Fruit fly (Drosophila melanogaster) whole organism, prepupa: ENCODE results near the gene unc-13-4A.

Experiments
- CG10631 ChIP-seq: fragments of 200-800 bp; sonication (Bioruptor generic); optimal IDR thresholded peaks from 2 replicates; lab custom pipeline; 2016; ENCODE audit warnings: missing biosample characterization, missing genetic modification characterization
- CG10669 ChIP-seq: fragments of 200-800 bp; sonication (Bioruptor generic); optimal IDR thresholded peaks from 3 replicates; lab custom pipeline; 2018; ENCODE audit warnings: missing biosample characterization, mild to moderate bottlenecking, missing genetic modification characterization, moderate library complexity
- CG11294 ChIP-seq: fragments of 200-800 bp; sonication (Bioruptor generic); IDR thresholded peaks from 2 replicates; pipeline ENCODE4 v1.3.6; 2022; ENCODE audit warnings: missing biosample characterization, missing genetic modification characterization
- CG11762 ChIP-seq: fragments of 200-800 bp; sonication (Bioruptor generic); optimal IDR thresholded peaks from 3 replicates; lab custom pipeline; 2016; ENCODE audit warnings: missing biosample characterization, missing genetic modification characterization; ENCODE audit not compliant: insufficient read depth
- CG11902 ChIP-seq: fragments of 200-800 bp; sonication (Bioruptor generic); optimal IDR thresholded peaks from 3 replicates; lab custom pipeline; 2016; ENCODE audit warnings: missing biosample characterization, missing genetic modification characterization
- CG16779 ChIP-seq: fragments of 200-800 bp; sonication (Bioruptor generic); optimal IDR thresholded peaks from 3 replicates; lab custom pipeline; 2017; ENCODE audit warnings: missing biosample characterization, mild to moderate bottlenecking, missing genetic modification characterization
- CG31627 ChIP-seq: fragments of 200-800 bp; sonication (Bioruptor generic); optimal IDR thresholded peaks from 3 replicates; lab custom pipeline; 2016; ENCODE audit warnings: missing biosample characterization, missing genetic modification characterization
- CG32006 ChIP-seq: fragments of 200-800 bp; sonication (Bioruptor generic); optimal IDR thresholded peaks from 3 replicates; lab custom pipeline; 2017; ENCODE audit warnings: missing biosample characterization, mild to moderate bottlenecking, missing genetic modification characterization
- CG34406 ChIP-seq: fragments of 200-800 bp; sonication (Bioruptor generic); optimal IDR thresholded peaks from 3 replicates; lab custom pipeline; 2016; ENCODE audit warnings: missing biosample characterization, missing genetic modification characterization
- CG3919 ChIP-seq: fragments of 200-800 bp; sonication (Bioruptor generic); optimal IDR thresholded peaks from 3 replicates; lab custom pipeline; 2016; ENCODE audit warnings: missing biosample characterization, missing genetic modification characterization
- CG4318 ChIP-seq: fragments of 200-800 bp; sonication (Bioruptor generic); optimal IDR thresholded peaks from 3 replicates; lab custom pipeline; 2017; ENCODE audit warnings: missing biosample characterization, mild to moderate bottlenecking, missing genetic modification characterization
- CG6276 ChIP-seq: fragments of 200-800 bp; sonication (Bioruptor generic); optimal IDR thresholded peaks from 2 replicates; lab custom pipeline; 2017; ENCODE audit warnings: missing biosample characterization, mild to moderate bottlenecking, missing genetic modification characterization
- CG6792 ChIP-seq: fragments of 200-800 bp; sonication (Bioruptor generic); optimal IDR thresholded peaks from 3 replicates; lab custom pipeline; 2016; ENCODE audit warnings: missing biosample characterization, missing genetic modification characterization
- CG6808 ChIP-seq: fragments of 200-800 bp; sonication (Bioruptor generic); optimal IDR thresholded peaks from 3 replicates; lab custom pipeline; 2017; ENCODE audit warnings: missing biosample characterization, missing genetic modification characterization, mild to moderate bottlenecking, moderate library complexity, missing genetic modification reagents
- CG6854 ChIP-seq: fragments of 200-800 bp; sonication (Bioruptor generic); optimal IDR thresholded peaks from 2 replicates; lab custom pipeline; 2017; ENCODE audit warnings: missing biosample characterization, mild to moderate bottlenecking, missing genetic modification characterization
- CG7368 ChIP-seq: fragments of 200-800 bp; sonication (Bioruptor generic); optimal IDR thresholded peaks from 3 replicates; lab custom pipeline; 2016; ENCODE audit warnings: missing biosample characterization, missing genetic modification characterization
- CG8119 ChIP-seq: fragments of 200-800 bp; sonication (Bioruptor generic); IDR thresholded peaks from 3 replicates; pipeline ENCODE4 v1.3.6; 2022; ENCODE audit warnings: missing biosample characterization, missing genetic modification characterization
- CG8319 ChIP-seq: fragments of 200-800 bp; sonication (Bioruptor generic); optimal IDR thresholded peaks from 3 replicates; lab custom pipeline; 2016; ENCODE audit warnings: missing biosample characterization, missing genetic modification characterization
- CG8632 ChIP-seq: fragments of 200-800 bp; sonication (Bioruptor generic); optimal IDR thresholded peaks from 3 replicates; lab custom pipeline; 2016; ENCODE audit warnings: missing biosample characterization, missing genetic modification characterization
- CG9139 ChIP-seq: fragments of 200-800 bp; sonication (Bioruptor generic); optimal IDR thresholded peaks from 3 replicates; lab custom pipeline; 2017; ENCODE audit warnings: missing biosample characterization, mild to moderate bottlenecking, missing genetic modification characterization
- Eip78C ChIP-seq: fragments of 200-800 bp; sonication (Bioruptor generic); peaks from one replicate; lab custom pipeline; 2016; ENCODE audit warnings: missing biosample characterization, missing genetic modification characterization
- Ets21C ChIP-seq: fragments of 200-800 bp; sonication (Bioruptor generic); optimal IDR thresholded peaks from 3 replicates; lab custom pipeline; 2016; ENCODE audit warnings: missing biosample characterization, missing genetic modification characterization
- Hr38 ChIP-seq: sonication (Bioruptor generic); optimal IDR thresholded peaks from 2 replicates; lab custom pipeline; 2016; ENCODE audit warnings: missing biosample characterization, missing genetic modification characterization
- Hr39 ChIP-seq: fragments of 200-800 bp; sonication (Bioruptor generic); optimal IDR thresholded peaks from 2 replicates; lab custom pipeline; 2016; ENCODE audit warnings: missing biosample characterization, missing genetic modification characterization
- Hr4 ChIP-seq: fragments of 200-800 bp; sonication (Bioruptor generic); optimal IDR thresholded peaks from 3 replicates; lab custom pipeline; 2016; ENCODE audit warnings: missing biosample characterization, missing genetic modification characterization
- Met ChIP-seq: fragments of 200-800 bp; sonication (Bioruptor generic); optimal IDR thresholded peaks from 3 replicates; lab custom pipeline; 2016; ENCODE audit warnings: missing biosample characterization, missing genetic modification characterization
- Smox ChIP-seq: fragments of 200-800 bp; sonication (Bioruptor generic); optimal IDR thresholded peaks from 3 replicates; lab custom pipeline; 2016; ENCODE audit warnings: missing biosample characterization, missing genetic modification characterization
- Sox102F ChIP-seq: fragments of 200-800 bp; sonication (Bioruptor generic); optimal IDR thresholded peaks from 2 replicates; lab custom pipeline; 2016; ENCODE audit warnings: missing biosample characterization, mild to moderate bottlenecking, missing genetic modification characterization
- Sox14 ChIP-seq: fragments of 200-800 bp; sonication (Bioruptor generic); optimal IDR thresholded peaks from 3 replicates; lab custom pipeline; 2016; ENCODE audit warnings: missing biosample characterization, missing genetic modification characterization
- Sox15 ChIP-seq: fragments of 200-800 bp; sonication (Bioruptor generic); optimal IDR thresholded peaks from 3 replicates; lab custom pipeline; 2016; ENCODE audit warnings: missing biosample characterization, missing genetic modification characterization
- achi ChIP-seq: fragments of 200-800 bp; sonication (Bioruptor generic); optimal IDR thresholded peaks from 3 replicates; lab custom pipeline; 2016; ENCODE audit warnings: missing biosample characterization, missing genetic modification characterization
- acj6 ChIP-seq: fragments of 200-800 bp; sonication (Bioruptor generic); optimal IDR thresholded peaks from 3 replicates; lab custom pipeline; 2016; ENCODE audit warnings: missing biosample characterization, missing genetic modification characterization
- cyc ChIP-seq: fragments of 200-800 bp; sonication (Bioruptor generic); optimal IDR thresholded peaks from 3 replicates; lab custom pipeline; 2016; ENCODE audit warnings: missing biosample characterization, missing genetic modification characterization
- dac ChIP-seq: fragments of 200-800 bp; sonication (Bioruptor generic); optimal IDR thresholded peaks from 2 replicates; lab custom pipeline; 2017; ENCODE audit warnings: missing biosample characterization, mild to moderate bottlenecking, missing genetic modification characterization
- dsx ChIP-seq: fragments of 200-800 bp; optimal IDR thresholded peaks from 3 replicates; lab custom pipeline; 2019; ENCODE audit warnings: missing biosample characterization, mild to moderate bottlenecking, missing genetic modification characterization, moderate library complexity; ENCODE audit not compliant: poor library complexity, severe bottlenecking
- eg ChIP-seq: fragments of 200-800 bp; sonication (Bioruptor generic); IDR thresholded peaks from 3 replicates; pipeline ENCODE4 v1.3.6; 2022; ENCODE audit warnings: missing biosample characterization, missing genetic modification characterization
- esn ChIP-seq: fragments of 200-800 bp; sonication (Bioruptor generic); optimal IDR thresholded peaks from 2 replicates; lab custom pipeline; 2016; ENCODE audit warnings: missing biosample characterization, mild to moderate bottlenecking, missing genetic modification characterization, moderate library complexity
- fd59A ChIP-seq: fragments of 200-800 bp; sonication (Bioruptor generic); optimal IDR thresholded peaks from 2 replicates; lab custom pipeline; 2017; ENCODE audit warnings: missing biosample characterization, mild to moderate bottlenecking, missing genetic modification characterization, missing genetic modification reagents
- fd85E ChIP-seq: fragments of 200-800 bp; sonication (Bioruptor generic); optimal IDR thresholded peaks from 3 replicates; lab custom pipeline; 2016; ENCODE audit warnings: missing biosample characterization, missing genetic modification characterization
- lz ChIP-seq: fragments of 200-800 bp; sonication (Bioruptor generic); optimal IDR thresholded peaks from 3 replicates; lab custom pipeline; 2016; ENCODE audit warnings: missing biosample characterization, missing genetic modification characterization
- net ChIP-seq: fragments of 200-800 bp; sonication (Bioruptor generic); optimal IDR thresholded peaks from 3 replicates; lab custom pipeline; 2016; ENCODE audit warnings: missing biosample characterization, missing genetic modification characterization
- pdm3 ChIP-seq: fragments of 200-800 bp; sonication (Bioruptor generic); optimal IDR thresholded peaks from 3 replicates; lab custom pipeline; 2016; ENCODE audit warnings: missing biosample characterization, missing genetic modification characterization
- salr ChIP-seq, 2 experiments: fragments of 200-800 bp; sonication (Bioruptor generic); optimal IDR thresholded peaks; 3 replicates each; lab custom pipeline; 2016 to 2018; ENCODE audit warnings: missing biosample characterization in 2 of 2, missing genetic modification characterization in 2 of 2, mild to moderate bottlenecking in 1 of 2
- ss ChIP-seq, 2 experiments: fragments of 200-800 bp; sonication (Bioruptor generic); optimal IDR thresholded peaks; 2 replicates in 1 of 2; 3 replicates in 1 of 2; lab custom pipeline; 2017 to 2018; ENCODE audit warnings: mild to moderate bottlenecking in 2 of 2, missing biosample characterization in 2 of 2, missing genetic modification characterization in 2 of 2, moderate library complexity in 1 of 2
- svp ChIP-seq: fragments of 200-800 bp; sonication (Bioruptor generic); peaks from one replicate; lab custom pipeline; 2016; ENCODE audit warnings: missing biosample characterization, missing genetic modification characterization
- topi ChIP-seq: fragments of 200-800 bp; sonication (Bioruptor generic); optimal IDR thresholded peaks from 3 replicates; lab custom pipeline; 2016; ENCODE audit warnings: missing biosample characterization, missing genetic modification characterization
- vri ChIP-seq: fragments of 200-800 bp; sonication (Bioruptor generic); optimal IDR thresholded peaks from 3 replicates; lab custom pipeline; 2016; ENCODE audit warnings: missing biosample characterization, mild to moderate bottlenecking, missing genetic modification characterization

unc-13-4A gene

dm6 chr3L:7262471-7262870, 50.2 kb downstream of the unc-13-4A start (continued):
- TF ChIP-seq CG16779 (tag; lab: Kevin White, UChicago) (peak; percentile 7), net (peak; percentile 44), CG6808 (GFP tag; lab: Kevin White, UChicago) (peak; percentile 71), svp (peak; percentile 60), CG32006 (peak; percentile 56), CG3919 (peak; percentile 65), Smox (GFP tag; lab: Kevin White, UChicago) (no peak), CG11294 (GFP tag; lab: Robert Waterston, UW) (no peak), CG6792 (peak; percentile 28), CG8319 (GFP tag; lab: Kevin White, UChicago) (peak; percentile 30), fd59A (peak; percentile 21), CG7368 (GFP tag; lab: Kevin White, UChicago) (peak; percentile 35), dsx (GFP tag; lab: Kevin White, UChicago) (peak; percentile 54), CG11762 (GFP tag; lab: Kevin White, UChicago) (peak; percentile 43), topi (GFP tag; lab: Kevin White, UChicago) (no peak), Met (no peak), vri (GFP tag; lab: Kevin White, UChicago) (no peak), CG34406 (GFP tag; lab: Kevin White, UChicago) (peak; percentile 31), CG4318 (GFP tag; lab: Kevin White, UChicago) (peak; percentile 51), Eip78C (GFP tag; lab: Kevin White, UChicago) (peak; percentile 91), achi (GFP tag; lab: Kevin White, UChicago) (peak; percentile 53), CG8632 (GFP tag; lab: Kevin White, UChicago) (peak; percentile 40), Hr39 (GFP tag; lab: Kevin White, UChicago) (peak; percentile 7), Hr4 (GFP tag; lab: Kevin White, UChicago) (peak; percentile 63), Sox102F (no peak), CG6276 (GFP tag; lab: Kevin White, UChicago) (peak; percentile 45), fd85E (GFP tag; lab: Kevin White, UChicago) (no peak), dac (GFP tag; lab: Kevin White, UChicago) (no peak), Hr38 (GFP tag; lab: Kevin White, UChicago) (no peak), CG8119 (peak; percentile 63; the same call in 2 of the 3 replicates), CG10669 (GFP tag; lab: Kevin White, UChicago) (peak; percentile 67), CG6854 (GFP tag; lab: Kevin White, UChicago) (no peak)
- TF ChIP-seq, all 60 proteins: peak for 40

dm6 chr3L:7258267-7258666, 54.4 kb downstream of the unc-13-4A start:
- no peak for TF ChIP-seq CG11294 (GFP tag; lab: Robert Waterston, UW)
- 0 out of 3 replicates have a peak, but pooled peaks have one; percentile 42 for TF ChIP-seq eg (GFP tag; lab: Robert Waterston, UW)

dm6 chr3L:7254724-7255123, 58.0 kb downstream of the unc-13-4A start:
- TF ChIP-seq Eip78C (GFP tag; lab: Kevin White, UChicago), result peak; percentile 41
- TF ChIP-seq Met, result no peak
- TF ChIP-seq svp, result peak; percentile 46

- TF ChIP-seq CG6808 (GFP tag; lab: Kevin White, UChicago) (no peak), lz (peak; percentile 83), CG31627 (peak; percentile 87), CG11902 (GFP tag; lab: Kevin White, UChicago) (peak; percentile 60), esn (GFP tag; lab: Kevin White, UChicago) (peak; percentile 83), Sox15 (GFP tag; lab: Kevin White, UChicago) (peak; percentile 72), ss (GFP tag; optimal IDR thresholded peaks at IDR 0.05; lab: Kevin White, UChicago) (peak in 1 of 2 experiments; percentile 51), CG9139 (GFP tag; lab: Kevin White, UChicago) (no peak), CG10631 (peak; percentile 76), dsx (GFP tag; lab: Kevin White, UChicago) (peak; percentile 69), Ets21C (GFP tag; lab: Kevin White, UChicago) (peak; percentile 68), CG8632 (GFP tag; lab: Kevin White, UChicago) (peak; percentile 49), pdm3 (GFP tag; lab: Kevin White, UChicago) (peak; percentile 83), Sox14 (GFP tag; lab: Kevin White, UChicago) (peak; percentile 79), cyc (peak; percentile 82), salr (GFP tag; optimal IDR thresholded peaks at IDR 0.05; lab: Kevin White, UChicago) (peak in 1 of 2 experiments; percentile 51), acj6 (GFP tag; lab: Kevin White, UChicago) (peak; percentile 73), CG6792 (peak; percentile 71), Hr38 (GFP tag; lab: Kevin White, UChicago) (no peak), CG16779 (tag; lab: Kevin White, UChicago) (no peak)
These were observed 62.2 kb downstream of the unc-13-4A start, which contains the start of gene MED4 for dm6 chr3L:7250469-7250868. MED4 (minus strand) TSS chr3L:7250527.
